Worm (Caenorhabditis elegans) whole organism, early embryonic: Measurements from ENCODE around the gene srlf-30.

Source experiments
- ama-1 ChIP-seq: fragments of 150-350 bp; optimal IDR thresholded peaks from 2 replicates; lab custom pipeline; 2014
- ceh-13 ChIP-seq: fragments of 200-800 bp; sonication (Bioruptor generic); optimal IDR thresholded peaks from 2 replicates; lab custom pipeline; 2018; ENCODE audit warnings: mild to moderate bottlenecking, missing genetic modification characterization, missing compliant biosample characterization
- flt-1 ChIP-seq: fragments of 200-800 bp; sonication (Bioruptor generic); IDR thresholded peaks from 2 replicates; pipeline ENCODE4 v1.3.6; 2022; ENCODE audit warnings: missing genetic modification characterization, missing compliant biosample characterization
- hmg-4 ChIP-seq: fragments of 200-800 bp; sonication (Bioruptor generic); optimal IDR thresholded peaks from 2 replicates; lab custom pipeline; 2018; ENCODE audit warnings: mild to moderate bottlenecking, missing genetic modification characterization, missing compliant biosample characterization
- hnd-1 ChIP-seq: sonication (generic microtip); optimal IDR thresholded peaks from 2 replicates; lab custom pipeline; 2016; ENCODE audit warnings: missing genetic modification characterization, missing compliant biosample characterization
- pes-1 ChIP-seq: fragments of 200-800 bp; sonication (Bioruptor generic); IDR thresholded peaks from 2 replicates; pipeline ENCODE4 v1.3.6; 2022; ENCODE audit warnings: missing genetic modification reagents, missing genetic modification characterization, missing compliant biosample characterization
- tbx-37 ChIP-seq: fragments of 200-800 bp; sonication (Bioruptor generic); conservative IDR thresholded peaks from 2 replicates; pipeline ENCODE4 v1.3.6; 2022; ENCODE audit warnings: missing genetic modification reagents, missing genetic modification characterization, missing compliant biosample characterization
- tra-4 ChIP-seq: sonication (generic microtip); optimal IDR thresholded peaks from 2 replicates; lab custom pipeline; 2017; ENCODE audit warnings: missing genetic modification characterization, missing compliant biosample characterization

DNA sequence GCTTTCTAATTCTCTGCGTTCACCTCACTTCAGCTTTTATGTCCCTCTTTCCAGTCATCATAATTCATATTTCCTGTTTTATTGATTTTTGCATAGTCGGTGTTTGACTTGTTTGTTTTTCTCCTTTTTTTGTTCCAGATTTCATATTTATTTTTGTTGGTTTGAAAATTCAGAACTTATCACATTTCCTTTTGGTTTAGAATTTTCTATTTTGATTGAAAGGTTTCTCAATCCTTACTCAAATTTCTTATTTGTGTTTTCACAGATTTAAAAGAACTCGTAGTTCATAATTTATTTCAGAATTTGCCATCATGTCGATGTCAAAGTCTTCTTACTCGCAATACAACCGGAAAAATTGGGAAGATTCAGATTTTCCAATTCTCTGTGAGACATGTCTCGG, 39.1 kb upstream of the srlf-30 start, which contains the start of gene rbm-22:
- no peak for TF ChIP-seq tbx-37 (GFP tag; lab: Robert Waterston, UW)
- no peak for TF ChIP-seq ama-1
- TF ChIP-seq tra-4 (tag; lab: Kevin White, UChicago): no peak
- TF ChIP-seq ceh-13 (GFP tag; lab: Kevin White, UChicago): no peak
- no peak for TF ChIP-seq hnd-1 (tag; lab: Kevin White, UChicago)
- TF ChIP-seq flt-1 (GFP tag; lab: Robert Waterston, UW): no peak
- TF ChIP-seq hmg-4 (GFP tag; lab: Kevin White, UChicago): no peak
- no peak for TF ChIP-seq pes-1 (GFP tag; lab: Robert Waterston, UW)
